Fruit fly (Drosophila melanogaster) Kc167 (cell line): ENCODE data around the gene Drsl3.

ENCODE experiments used
- Myc ChIP-seq: fragments of >200 bp; optimal IDR thresholded peaks from 2 replicates; lab custom pipeline; 2017; ENCODE audit warnings: missing external identifiers
- Sin3A ChIP-seq: fragments of >200 bp; optimal IDR thresholded peaks from 2 replicates; lab custom pipeline; 2018; ENCODE audit warnings: missing external identifiers
- h ChIP-seq: fragments of >200 bp; optimal IDR thresholded peaks from 3 replicates; lab custom pipeline; 2018; ENCODE audit warnings: missing external identifiers
- insv ChIP-seq: fragments of >200 bp; optimal IDR thresholded peaks from 3 replicates; lab custom pipeline; 2018; ENCODE audit warnings: missing external identifiers
- psq ChIP-seq: fragments of >200 bp; optimal IDR thresholded peaks from 2 replicates; lab custom pipeline; 2017; ENCODE audit warnings: missing external identifiers
- ttk ChIP-seq: sonication (Bioruptor generic); optimal IDR thresholded peaks from 2 replicates; lab custom pipeline; 2017; ENCODE audit warnings: missing external identifiers

Drsl3 gene

dm6 chr3L:3338028-3338855 is 23.4 kb downstream of the Drsl3 start:
- TF ChIP-seq Myc (lab: Kevin White, UChicago), result no peak
- TF ChIP-seq ttk, result no peak
- no peak for TF ChIP-seq psq (lab: Kevin White, UChicago)
- no peak for TF ChIP-seq h (lab: Kevin White, UChicago)
- TF ChIP-seq insv, result no peak
- no peak for TF ChIP-seq Sin3A (lab: Kevin White, UChicago)

- no peak for TF ChIP-seq h (lab: Kevin White, UChicago)
- no peak for TF ChIP-seq insv
- TF ChIP-seq psq (lab: Kevin White, UChicago), result no peak
- TF ChIP-seq Myc (lab: Kevin White, UChicago), result no peak
- no peak for TF ChIP-seq ttk
- no peak for TF ChIP-seq Sin3A (lab: Kevin White, UChicago)
These were observed 24.2 kb downstream of the Drsl3 start for dm6 chr3L:3338882-3339590.

DNA sequence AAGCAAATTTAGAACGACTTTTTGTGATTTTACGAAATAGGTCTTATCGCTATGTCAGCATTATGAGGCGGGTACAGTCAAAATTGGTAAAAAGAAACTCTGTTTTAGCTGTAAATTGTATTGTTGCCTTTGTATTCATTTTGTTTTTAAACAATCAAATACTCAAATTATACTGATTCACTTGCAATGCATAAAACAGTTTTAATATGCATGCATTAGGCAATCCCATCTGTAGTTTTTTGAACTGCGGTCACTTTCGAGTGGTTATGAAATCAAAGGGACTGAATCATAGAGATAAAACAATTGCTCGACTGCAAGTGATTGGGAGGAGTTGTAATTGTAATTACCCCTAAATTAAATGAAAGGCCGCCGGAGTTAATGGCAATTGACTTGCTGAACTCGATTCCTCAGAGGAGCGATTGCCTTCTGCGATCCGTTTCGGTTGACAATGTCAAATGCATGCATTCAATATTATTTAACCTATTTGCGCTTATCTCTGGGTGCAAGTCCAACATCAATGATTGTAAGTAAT is 25.0 kb downstream of the Drsl3 start:
- TF ChIP-seq Sin3A (lab: Kevin White, UChicago) (no peak), insv (no peak), Myc (lab: Kevin White, UChicago) (no peak), ttk (no peak), h (lab: Kevin White, UChicago) (no peak)

- TF ChIP-seq insv (no peak), Sin3A (lab: Kevin White, UChicago) (no peak), ttk (no peak), Myc (lab: Kevin White, UChicago) (no peak), h (lab: Kevin White, UChicago) (no peak), psq (lab: Kevin White, UChicago) (no peak)
These were observed 27.6 kb downstream of the Drsl3 start for dm6 chr3L:3342307-3342940.

dm6 chr3L:3343260-3343659 is 28.5 kb downstream of the Drsl3 start:
- TF ChIP-seq Sin3A (lab: Kevin White, UChicago), result no peak
- no peak for TF ChIP-seq h (lab: Kevin White, UChicago)
- no peak for TF ChIP-seq psq (lab: Kevin White, UChicago)
- no peak for TF ChIP-seq insv
- no peak for TF ChIP-seq Myc (lab: Kevin White, UChicago)
- TF ChIP-seq ttk, result no peak

dm6 chr3L:3344528-3344927 is 29.7 kb downstream of the Drsl3 start:
- TF ChIP-seq ttk (no peak), insv (no peak), Sin3A (lab: Kevin White, UChicago) (no peak), psq (lab: Kevin White, UChicago) (no peak), h (lab: Kevin White, UChicago) (no peak), Myc (lab: Kevin White, UChicago) (no peak)

DNA sequence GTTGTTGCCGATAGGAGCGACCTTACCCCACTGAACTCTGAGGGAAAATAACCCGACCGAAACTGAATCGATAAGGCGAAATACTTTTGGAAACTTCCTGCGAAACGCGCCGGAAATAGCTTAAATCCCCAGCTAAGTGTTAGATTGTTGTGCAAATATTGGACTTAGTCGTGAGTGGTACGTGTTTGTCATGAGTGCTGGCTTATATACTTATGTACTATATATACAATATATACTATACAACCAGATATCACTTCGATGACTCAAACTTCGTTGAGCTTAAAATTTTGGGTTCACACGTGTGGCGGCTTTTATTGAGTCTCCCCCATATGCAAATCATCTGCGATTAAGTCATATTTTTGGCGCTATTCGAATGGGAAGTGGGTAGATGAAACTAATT is 31.5 kb downstream of the Drsl3 start:
- TF ChIP-seq insv (no peak), psq (lab: Kevin White, UChicago) (no peak), Sin3A (lab: Kevin White, UChicago) (no peak), h (lab: Kevin White, UChicago) (no peak), ttk (no peak), Myc (lab: Kevin White, UChicago) (no peak)

DNA sequence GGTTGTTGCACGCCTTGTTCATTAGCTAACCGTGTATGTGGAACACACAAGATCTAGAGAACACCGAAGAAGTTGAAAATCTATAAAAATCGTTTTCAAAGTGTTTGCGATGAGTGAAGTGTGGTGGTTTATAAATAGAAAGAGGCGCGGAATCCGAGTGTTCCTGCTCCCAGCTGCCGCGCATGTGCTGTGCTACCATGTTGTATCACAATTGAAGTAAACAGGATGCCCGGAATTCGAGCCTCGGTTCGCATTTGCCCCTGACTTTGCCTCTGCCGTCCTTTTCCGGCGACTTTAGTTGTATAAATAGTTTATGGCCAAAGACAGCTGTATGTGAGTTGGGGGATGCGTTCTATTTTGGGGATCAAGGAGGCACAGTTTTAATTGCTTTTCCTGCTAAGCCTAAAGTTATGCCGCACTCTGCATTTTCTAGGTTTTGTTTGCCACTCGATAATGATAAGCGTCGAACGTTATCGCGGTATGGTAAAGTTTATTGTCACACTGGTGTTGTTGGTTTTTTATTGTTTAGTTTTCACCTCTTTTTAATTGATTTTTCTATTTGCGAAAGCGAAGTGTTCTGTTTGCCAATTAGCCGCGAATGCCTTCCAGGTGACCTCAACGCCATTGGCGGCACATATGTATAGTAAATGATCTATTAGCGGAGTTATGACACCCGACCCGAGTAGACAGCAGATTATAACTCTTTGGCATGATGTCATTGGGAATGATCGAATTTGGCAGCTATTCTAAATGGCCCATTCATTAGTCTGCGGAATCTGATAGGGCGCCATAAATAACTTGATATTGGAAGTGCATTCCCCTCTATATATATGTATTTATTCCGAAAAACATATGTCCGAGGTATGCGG is 34.4 kb downstream of the Drsl3 start:
- TF ChIP-seq psq (lab: Kevin White, UChicago), result no peak
- TF ChIP-seq Sin3A (lab: Kevin White, UChicago), result no peak
- TF ChIP-seq ttk, result no peak
- no peak for TF ChIP-seq Myc (lab: Kevin White, UChicago)
- TF ChIP-seq h (lab: Kevin White, UChicago), result no peak
- TF ChIP-seq insv, result no peak

dm6 chr3L:3349825-3350123 is 35.0 kb downstream of the Drsl3 start:
- TF ChIP-seq h (lab: Kevin White, UChicago), result no peak
- TF ChIP-seq Sin3A (lab: Kevin White, UChicago), result no peak
- no peak for TF ChIP-seq psq (lab: Kevin White, UChicago)
- TF ChIP-seq ttk, result no peak
- TF ChIP-seq Myc (lab: Kevin White, UChicago), result no peak
- no peak for TF ChIP-seq insv

DNA sequence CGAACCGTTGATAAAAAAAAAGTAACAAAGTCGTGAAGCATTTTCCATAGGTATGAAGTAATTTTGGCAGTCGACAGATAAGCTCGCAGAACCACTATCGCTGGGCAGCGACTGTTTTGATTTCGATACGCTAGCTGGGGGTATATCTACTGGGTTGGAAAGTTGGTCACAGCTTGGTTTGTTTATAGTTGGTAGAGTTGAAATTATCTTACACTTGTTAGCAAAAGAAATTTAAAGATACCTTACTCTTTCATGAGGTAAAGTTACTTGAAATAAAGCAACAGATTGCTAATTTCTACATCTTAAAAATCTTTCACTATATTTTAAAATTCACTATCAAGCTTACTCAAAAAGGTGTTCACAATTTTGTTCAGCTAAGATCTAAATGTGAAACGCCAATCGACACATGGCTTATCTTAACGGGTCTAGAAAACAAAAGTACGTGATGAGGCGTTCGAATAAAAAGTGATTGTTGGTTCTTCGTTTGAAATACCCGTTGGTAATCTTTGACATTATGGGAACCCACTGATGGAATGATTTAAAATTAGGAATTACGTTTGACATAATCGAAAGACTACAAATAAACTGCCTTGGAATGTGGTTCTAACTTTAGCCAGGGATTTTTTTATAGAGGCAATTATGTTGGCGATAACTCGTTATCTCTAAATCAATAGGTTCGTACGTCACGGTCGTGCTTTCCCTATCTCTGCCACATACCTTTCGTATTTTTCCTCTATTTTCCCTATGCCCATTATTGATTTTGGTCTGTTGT is 36.0 kb downstream of the Drsl3 start:
- no peak for TF ChIP-seq h (lab: Kevin White, UChicago)
- TF ChIP-seq insv, result no peak
- TF ChIP-seq Sin3A (lab: Kevin White, UChicago), result no peak
- no peak for TF ChIP-seq psq (lab: Kevin White, UChicago)
- TF ChIP-seq ttk, result no peak
- no peak for TF ChIP-seq Myc (lab: Kevin White, UChicago)
